Worm (Caenorhabditis elegans): ENCODE data around the gene hot-6.

DNA sequence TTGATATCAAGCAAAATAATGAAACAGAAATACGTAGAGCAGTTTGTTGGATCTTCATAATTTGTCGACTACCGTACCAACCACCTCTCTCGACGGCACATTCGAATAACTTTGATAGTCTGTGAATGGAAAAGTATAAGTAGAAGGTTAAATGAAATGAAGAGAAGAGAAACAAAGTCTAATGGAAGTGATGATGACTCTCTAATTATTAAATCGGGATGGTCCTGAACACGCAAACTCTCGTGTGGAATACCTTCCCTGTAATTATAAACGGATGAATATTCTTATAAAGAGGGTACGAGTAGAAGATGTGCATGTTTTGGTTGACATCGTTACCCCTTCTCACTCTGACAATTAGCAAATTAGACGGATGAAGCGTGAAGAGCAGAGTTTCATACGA, at the start of gene hot-6, which contains the start of gene C13G3.12:
- no peak for TF ChIP-seq ztf-4 (tag; optimal IDR thresholded peaks at IDR 0.05)
- TF ChIP-seq snpc-4 (tag; optimal IDR thresholded peaks at IDR 0.05), result no peak
- TF ChIP-seq nhr-76 (tag; optimal IDR thresholded peaks at IDR 0.05), result no peak
- no peak for TF ChIP-seq ceh-82 (tag; optimal IDR thresholded peaks at IDR 0.05)
- no peak for TF ChIP-seq hpl-2 (GFP tag; optimal IDR thresholded peaks at IDR 0.05)
- TF ChIP-seq dpl-1 (GFP tag; optimal IDR thresholded peaks at IDR 0.05), result no peak
- no peak for TF ChIP-seq jun-1 (tag; optimal IDR thresholded peaks at IDR 0.05)
- no peak for TF ChIP-seq skn-1 (tag; optimal IDR thresholded peaks at IDR 0.05)
- no peak for TF ChIP-seq tbx-2 (tag; optimal IDR thresholded peaks at IDR 0.05)
- TF ChIP-seq nhr-11 (tag; optimal IDR thresholded peaks at IDR 0.05), result no peak
- TF ChIP-seq lsy-2 (tag; optimal IDR thresholded peaks at IDR 0.05), result no peak
- no peak for TF ChIP-seq efl-3 (GFP tag; optimal IDR thresholded peaks at IDR 0.05)
- TF ChIP-seq xbp-1 (tag; optimal IDR thresholded peaks at IDR 0.05), result no peak
